Worm (Caenorhabditis elegans) whole organism, L1 larva: ENCODE results near the gene F28H7.3.

ENCODE experiments used
- C16A3.4 ChIP-seq: fragments of 150-350 bp; optimal IDR thresholded peaks from 2 replicates; lab custom pipeline; 2014; ENCODE audit warnings: missing biosample characterization, missing genetic modification characterization
- alr-1 ChIP-seq: fragments of 200-800 bp; sonication (Bioruptor generic); optimal IDR thresholded peaks from 2 replicates; lab custom pipeline; 2018; ENCODE audit warnings: borderline replicate concordance, mild to moderate bottlenecking, missing genetic modification characterization, missing compliant biosample characterization
- aly-2 ChIP-seq: fragments of 150-350 bp; optimal IDR thresholded peaks from 2 replicates; lab custom pipeline; 2014; ENCODE audit warnings: missing biosample characterization, missing genetic modification characterization
- ama-1 ChIP-seq: fragments of 150-350 bp; optimal IDR thresholded peaks from 2 replicates; lab custom pipeline; 2014
- blmp-1 ChIP-seq: fragments of 150-350 bp; optimal IDR thresholded peaks from 2 replicates; lab custom pipeline; 2014; ENCODE audit warnings: missing biosample characterization, missing genetic modification characterization
- ceh-63 ChIP-seq: fragments of 200-800 bp; sonication (Bioruptor generic); optimal IDR thresholded peaks from 2 replicates; lab custom pipeline; 2018; ENCODE audit warnings: mild to moderate bottlenecking, missing genetic modification characterization, missing compliant biosample characterization
- ceh-82 ChIP-seq, 3 experiments: fragments of 150-350 bp in 1 of 3; sonication (generic microtip) in 2 of 3; optimal IDR thresholded peaks; 2 replicates each; lab custom pipeline; 2014 to 2017; ENCODE audit warnings: missing biosample characterization in 3 of 3, missing genetic modification characterization in 3 of 3
- efl-1 ChIP-seq, 4 experiments: fragments of 150-350 bp; optimal IDR thresholded peaks in 3 of 4; peaks in 1 of 4; 1 replicate in 1 of 4; 2 replicates in 3 of 4; lab custom pipeline; 2014; ENCODE audit warnings: missing biosample characterization in 2 of 4, missing genetic modification characterization in 2 of 4, missing genetic modification reagents in 2 of 4
- efl-3 ChIP-seq: fragments of 200-800 bp; sonication (Bioruptor generic); optimal IDR thresholded peaks from 2 replicates; lab custom pipeline; 2018; ENCODE audit warnings: mild to moderate bottlenecking, missing genetic modification characterization, missing compliant biosample characterization
- egl-13 ChIP-seq: sonication (generic microtip); optimal IDR thresholded peaks from 2 replicates; lab custom pipeline; 2016; ENCODE audit warnings: missing genotype, missing genetic modification reagents, missing genetic modification characterization, missing compliant biosample characterization
- egl-27 ChIP-seq, 2 experiments: fragments of 150-350 bp in 1 of 2; sonication (generic microtip); optimal IDR thresholded peaks; 3 replicates each; lab custom pipeline; 2017 to 2018; ENCODE audit warnings: missing biosample characterization in 2 of 2, missing genetic modification characterization in 2 of 2, missing genetic modification reagents in 2 of 2
- elt-2 ChIP-seq: sonication (generic microtip); optimal IDR thresholded peaks from 2 replicates; lab custom pipeline; 2016; ENCODE audit warnings: missing genetic modification characterization, mild to moderate bottlenecking, inconsistent platforms, missing compliant biosample characterization, missing genetic modification reagents
- fkh-4 ChIP-seq: sonication (generic microtip); optimal IDR thresholded peaks from 2 replicates; lab custom pipeline; 2016; ENCODE audit warnings: missing compliant biosample characterization, missing genetic modification characterization, borderline replicate concordance
- grh-1 ChIP-seq: fragments of 200-800 bp; sonication (Bioruptor generic); IDR thresholded peaks from 2 replicates; pipeline ENCODE4 v1.3.6; 2022; ENCODE audit warnings: missing genetic modification reagents, missing genetic modification characterization, missing compliant biosample characterization
- hlh-17 ChIP-seq: fragments of 200-800 bp; sonication (Bioruptor generic); optimal IDR thresholded peaks from 2 replicates; lab custom pipeline; 2018; ENCODE audit warnings: missing genetic modification characterization, mild to moderate bottlenecking, missing compliant biosample characterization, moderate library complexity, borderline replicate concordance
- irx-1 ChIP-seq: sonication (generic microtip); optimal IDR thresholded peaks from 2 replicates; lab custom pipeline; 2016; ENCODE audit warnings: missing genetic modification characterization, missing compliant biosample characterization
- lin-13 ChIP-seq: fragments of 150-350 bp; optimal IDR thresholded peaks from 2 replicates; lab custom pipeline; 2014; ENCODE audit warnings: missing biosample characterization, missing genetic modification reagents, missing genetic modification characterization
- lin-39 ChIP-seq: fragments of 150-350 bp; optimal IDR thresholded peaks from 2 replicates; lab custom pipeline; 2014; ENCODE audit warnings: missing biosample characterization, missing genetic modification reagents, missing genetic modification characterization
- lir-3 ChIP-seq: sonication (generic microtip); optimal IDR thresholded peaks from 2 replicates; lab custom pipeline; 2016; ENCODE audit warnings: mild to moderate bottlenecking, missing genetic modification characterization, moderate library complexity, missing compliant biosample characterization; ENCODE audit not compliant: poor library complexity
- mef-2 ChIP-seq: fragments of 150-350 bp; optimal IDR thresholded peaks from 2 replicates; lab custom pipeline; 2014; ENCODE audit warnings: missing biosample characterization, missing genetic modification characterization
- nhr-11 ChIP-seq: fragments of 150-350 bp; optimal IDR thresholded peaks from 2 replicates; lab custom pipeline; 2014; ENCODE audit warnings: missing biosample characterization, missing genetic modification characterization
- nhr-12 ChIP-seq: sonication (generic microtip); optimal IDR thresholded peaks from 2 replicates; lab custom pipeline; 2017; ENCODE audit warnings: missing biosample characterization, missing genetic modification characterization
- nhr-20 ChIP-seq: sonication (generic microtip); optimal IDR thresholded peaks from 2 replicates; lab custom pipeline; 2016; ENCODE audit warnings: mild to moderate bottlenecking, missing genetic modification characterization, missing compliant biosample characterization
- nhr-71 ChIP-seq: sonication (generic microtip); optimal IDR thresholded peaks from 2 replicates; lab custom pipeline; 2016; ENCODE audit warnings: mild to moderate bottlenecking, missing genetic modification characterization, moderate library complexity, missing compliant biosample characterization
- nhr-84 ChIP-seq: sonication (generic microtip); optimal IDR thresholded peaks from 2 replicates; lab custom pipeline; 2017; ENCODE audit warnings: missing biosample characterization, missing genetic modification characterization
- nhr-85 ChIP-seq: sonication (generic microtip); peaks from one replicate; lab custom pipeline; 2016; ENCODE audit warnings: missing genetic modification characterization, inconsistent platforms, missing compliant biosample characterization
- nhr-90 ChIP-seq: sonication (generic microtip); optimal IDR thresholded peaks from 2 replicates; lab custom pipeline; 2016; ENCODE audit warnings: mild to moderate bottlenecking, missing genetic modification characterization, missing compliant biosample characterization; ENCODE audit not compliant: poor library complexity
- pag-3 ChIP-seq: sonication (generic microtip); optimal IDR thresholded peaks from 2 replicates; lab custom pipeline; 2017; ENCODE audit warnings: missing genetic modification characterization, mild to moderate bottlenecking, missing compliant biosample characterization, antibody characterized with exemption, borderline replicate concordance; ENCODE audit not compliant: insufficient read depth
- pax-3 ChIP-seq: fragments of 200-800 bp; sonication (Bioruptor generic); optimal IDR thresholded peaks from 2 replicates; lab custom pipeline; 2018; ENCODE audit warnings: mild to moderate bottlenecking, missing genetic modification characterization, moderate library complexity, missing compliant biosample characterization
- rnt-1 ChIP-seq: sonication (generic microtip); optimal IDR thresholded peaks from 2 replicates; lab custom pipeline; 2016; ENCODE audit warnings: mild to moderate bottlenecking, missing genetic modification characterization, moderate library complexity, missing compliant biosample characterization
- unc-130 ChIP-seq: fragments of 150-350 bp; optimal IDR thresholded peaks from 2 replicates; lab custom pipeline; 2017; ENCODE audit warnings: missing biosample characterization, missing genetic modification characterization, inconsistent platforms
- unc-62 ChIP-seq: fragments of 150-350 bp; optimal IDR thresholded peaks from 2 replicates; lab custom pipeline; 2014; ENCODE audit warnings: missing biosample characterization, missing genetic modification reagents, missing genetic modification characterization
- vab-15 ChIP-seq: sonication (generic microtip); optimal IDR thresholded peaks from 2 replicates; lab custom pipeline; 2017; ENCODE audit warnings: missing genotype, mild to moderate bottlenecking, missing genetic modification characterization, missing compliant biosample characterization
- xbp-1 ChIP-seq: sonication (generic microtip); optimal IDR thresholded peaks from 2 replicates; lab custom pipeline; 2016; ENCODE audit warnings: missing genetic modification characterization, missing compliant biosample characterization

F28H7.3 gene

DNA sequence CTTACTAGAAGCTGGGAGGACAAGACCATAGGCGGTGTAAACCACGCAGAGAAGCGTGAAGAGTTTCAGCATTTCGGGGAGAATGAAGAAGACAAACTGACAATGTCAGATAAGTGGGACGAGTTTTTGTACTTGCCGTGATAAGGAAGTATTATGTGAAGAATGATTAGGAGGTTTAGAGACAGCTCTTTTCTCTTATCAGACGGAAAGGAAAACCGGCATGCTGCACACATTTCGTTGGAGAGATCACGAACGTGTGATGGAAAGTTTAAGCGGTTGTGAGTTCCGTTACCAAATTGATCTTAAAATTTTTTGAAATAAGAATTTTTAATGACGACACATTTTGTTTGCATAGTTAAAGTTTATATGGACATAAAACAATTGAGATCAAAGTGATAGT lies at the start of gene F28H7.3:
TSS of gene F28H7.3 (minus strand) at position 159 of the 400 bp plus-strand sequence.
- TF ChIP-seq elt-2 (tag; lab: Kevin White, UChicago): peak; percentile 85
- TF ChIP-seq lin-13 (GFP tag; lab: Kevin White, UChicago): no peak
- no peak for TF ChIP-seq efl-1 (optimal IDR thresholded peaks at IDR 0.05; lab: Kevin White, UChicago)
- peak in 1 of 2 experiments; percentile 92 for TF ChIP-seq efl-1 (GFP tag; optimal IDR thresholded peaks at IDR 0.05 in 1 of 2; lab: Kevin White, UChicago)
- TF ChIP-seq, all 84 proteins: peak for 2

DNA sequence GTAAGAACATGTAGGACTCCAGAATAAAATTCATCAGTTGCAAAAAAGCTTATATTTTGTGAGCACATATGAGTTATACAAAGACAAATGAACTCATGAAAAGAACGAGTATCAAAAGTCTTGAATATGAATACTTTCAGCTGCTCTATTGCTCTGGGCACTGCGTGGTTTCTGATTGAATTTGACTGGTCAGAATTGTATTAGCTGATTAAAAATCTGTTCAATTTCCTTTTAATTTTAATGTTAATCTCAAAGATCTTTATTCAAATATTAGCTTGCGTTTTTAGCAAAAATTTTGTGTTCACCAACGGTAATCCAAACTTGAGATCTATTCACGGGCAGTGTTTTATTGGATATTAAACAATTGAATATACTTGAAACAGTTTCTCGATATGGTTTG lies 47.5 kb upstream of the F28H7.3 start, which contains the start of gene srh-184:
TSS of gene srh-184 (minus strand) at position 101 of the 400 bp plus-strand sequence.
- TF ChIP-seq rnt-1 (tag; lab: Kevin White, UChicago) (no peak), mef-2 (no peak), nhr-84 (tag; lab: Kevin White, UChicago) (no peak), ceh-82 (tag; optimal IDR thresholded peaks at IDR 0.05; lab: Kevin White, UChicago) (no peak), aly-2 (tag; lab: Kevin White, UChicago) (no peak), nhr-20 (tag; lab: Kevin White, UChicago) (no peak), C16A3.4 (tag; lab: Kevin White, UChicago) (no peak), lin-39 (tag; lab: Kevin White, UChicago) (no peak), pax-3 (tag; lab: Kevin White, UChicago) (no peak), nhr-11 (tag; lab: Kevin White, UChicago) (no peak), efl-3 (GFP tag; lab: Kevin White, UChicago) (no peak), nhr-85 (tag; lab: Kevin White, UChicago) (no peak), hlh-17 (GFP tag; lab: Kevin White, UChicago) (no peak), ceh-63 (GFP tag; lab: Kevin White, UChicago) (no peak), unc-130 (tag; lab: Kevin White, UChicago) (no peak), blmp-1 (tag; lab: Kevin White, UChicago) (no peak)

DNA sequence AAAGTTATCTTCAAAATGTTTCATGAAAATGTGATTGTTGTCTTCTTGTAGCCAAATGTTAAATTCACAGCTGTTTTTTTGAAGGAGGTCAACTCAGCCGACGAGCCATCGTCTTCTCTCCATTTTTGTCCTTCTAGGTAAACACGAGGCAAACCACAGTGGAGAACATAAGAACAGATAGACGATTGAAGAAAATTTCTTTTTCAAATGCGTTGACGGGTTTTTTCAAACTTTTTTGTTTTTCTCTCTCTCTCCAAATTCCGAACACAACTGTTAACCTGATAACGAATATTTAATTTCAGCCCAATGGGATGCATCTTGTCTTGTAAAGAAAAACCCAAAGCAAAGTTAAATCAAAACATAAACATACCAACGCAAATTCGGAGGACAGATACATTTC lies 44.9 kb upstream of the F28H7.3 start, which contains the start of gene D1054.19:
TSS of gene D1054.19 (plus strand) at position 301 of the 400 bp plus-strand sequence.
- TF ChIP-seq nhr-12 (tag; lab: Kevin White, UChicago) (no peak), alr-1 (tag; lab: Kevin White, UChicago) (no peak), xbp-1 (tag; lab: Kevin White, UChicago) (no peak), efl-1 (optimal IDR thresholded peaks at IDR 0.05; lab: Kevin White, UChicago) (no peak), efl-1 (GFP tag; optimal IDR thresholded peaks at IDR 0.05 in 1 of 2; lab: Kevin White, UChicago) (no peak), blmp-1 (tag; lab: Kevin White, UChicago) (no peak), fkh-4 (tag; lab: Kevin White, UChicago) (no peak), vab-15 (tag; lab: Kevin White, UChicago) (no peak), nhr-20 (tag; lab: Kevin White, UChicago) (no peak), unc-62 (GFP tag; lab: Kevin White, UChicago) (no peak), egl-13 (tag; lab: Kevin White, UChicago) (no peak), ama-1 (lab: Kevin White, UChicago) (no peak), egl-27 (tag; optimal IDR thresholded peaks at IDR 0.05; lab: Kevin White, UChicago) (no peak), nhr-71 (tag; lab: Kevin White, UChicago) (no peak), aly-2 (tag; lab: Kevin White, UChicago) (no peak), grh-1 (no peak), irx-1 (tag; lab: Kevin White, UChicago) (no peak), pag-3 (tag; lab: Kevin White, UChicago) (no peak), lir-3 (tag; lab: Kevin White, UChicago) (no peak), lin-13 (GFP tag; lab: Kevin White, UChicago) (no peak)
- TF ChIP-seq, all 84 proteins: peak for 0

ce11 chrV:10794463-10794862 lies 43.9 kb upstream of the F28H7.3 start:
- TF ChIP-seq nhr-90 (tag; lab: Kevin White, UChicago) (no peak), lin-39 (tag; lab: Kevin White, UChicago) (no peak)
